ENCODE assay signal across 6 fruit fly cellular contexts in genomic region chr3R:31086394-31086793, dm6.
TF ChIP-seq lines count a peak whose summit lies in the region.

No protein-coding gene starts in this region.

- TF ChIP-seq CTCF in S2 (optimal IDR thresholded peaks at IDR 0.05; lab: Kevin White, UChicago) = peak; percentile 48 to 56
- TF ChIP-seq CTCF in whole organism, embryonic (GFP tag; optimal IDR thresholded peaks at IDR 0.05; lab: Kevin White, UChicago) = no peak

TF ChIP-seq in whole organism, adult, 20 proteins besides CTCF, POLR2A, EP300 and RAD21:
- TF ChIP-seq bab1 (GFP tag; optimal IDR thresholded peaks at IDR 0.05; lab: Kevin White, UChicago) (peak; percentile 33), CG1620 (GFP tag; optimal IDR thresholded peaks at IDR 0.05; lab: Kevin White, UChicago) (no peak)

TF ChIP-seq in whole organism, embryonic, 481 proteins besides CTCF, POLR2A, EP300 and RAD21 (continues in another document):
- TF ChIP-seq dm (GFP tag; optimal IDR thresholded peaks at IDR 0.05; lab: Kevin White, UChicago) (peak; percentile 18), Antp (GFP tag; optimal IDR thresholded peaks at IDR 0.05; lab: Kevin White, UChicago) (peak; percentile 17), NFAT (GFP tag; IDR thresholded peaks at IDR 0.05; lab: Robert Waterston, UW) (0 out of 2 replicates have a peak, but pooled peaks have one; percentile 5), CG3847 (GFP tag; IDR thresholded peaks at IDR 0.05; lab: Robert Waterston, UW) (no peak), CG7357 (GFP tag; IDR thresholded peaks at IDR 0.05; lab: Robert Waterston, UW) (no peak), CG8290 (GFP tag; optimal IDR thresholded peaks at IDR 0.05; lab: Kevin White, UChicago) (peak; percentile 57), CG8290 (tag; optimal IDR thresholded peaks at IDR 0.05; lab: Kevin White, UChicago) (peak; percentile 58 to 78), Tbp (GFP tag; optimal IDR thresholded peaks at IDR 0.05; lab: Kevin White, UChicago) (no peak), ken (GFP tag; IDR thresholded peaks at IDR 0.05; lab: Robert Waterston, UW) (peak; percentile 66; the same call in 1 of the 3 replicates), dan (GFP tag; IDR thresholded peaks at IDR 0.05; lab: Robert Waterston, UW) (no peak), lmd (GFP tag; IDR thresholded peaks at IDR 0.05; lab: Robert Waterston, UW) (no peak), Deaf1 (tag; optimal IDR thresholded peaks at IDR 0.05; lab: Kevin White, UChicago) (no peak), CG3163 (GFP tag; optimal IDR thresholded peaks at IDR 0.05; lab: Kevin White, UChicago) (peak; percentile 5), CG1603 (tag; optimal IDR thresholded peaks at IDR 0.05; lab: Kevin White, UChicago) (peak; percentile 50), p53 (GFP tag; optimal IDR thresholded peaks at IDR 0.05; lab: Kevin White, UChicago) (peak; percentile 15), CG31365 (tag; optimal IDR thresholded peaks at IDR 0.05; lab: Kevin White, UChicago) (peak; percentile 96), CG17612 (GFP tag; IDR thresholded peaks at IDR 0.05; lab: Robert Waterston, UW) (0 out of 2 replicates have a peak, but pooled peaks have one; percentile 9), cwo (GFP tag; optimal IDR thresholded peaks at IDR 0.05; lab: Kevin White, UChicago) (no peak), CG11504 (tag; optimal IDR thresholded peaks at IDR 0.05; lab: Kevin White, UChicago) (no peak), trh (GFP tag; optimal IDR thresholded peaks at IDR 0.05; lab: Kevin White, UChicago) (no peak), CG16813 (GFP tag; IDR thresholded peaks at IDR 0.05; lab: Robert Waterston, UW; ENCODE audit: partially characterized antibody) (0 out of 3 replicates have a peak, but pooled peaks have one; percentile 33)

TF ChIP-seq in whole organism, prepupa, 60 proteins besides CTCF, POLR2A, EP300 and RAD21:
- TF ChIP-seq Blimp-1 (GFP tag; optimal IDR thresholded peaks at IDR 0.05; lab: Kevin White, UChicago) (no peak), CG31627 (GFP tag; optimal IDR thresholded peaks at IDR 0.05; lab: Kevin White, UChicago) (peak; percentile 1), lz (GFP tag; optimal IDR thresholded peaks at IDR 0.05; lab: Kevin White, UChicago) (no peak), dac (GFP tag; optimal IDR thresholded peaks at IDR 0.05; lab: Kevin White, UChicago) (no peak), fkh (GFP tag; optimal IDR thresholded peaks at IDR 0.05; lab: Kevin White, UChicago) (peak; percentile 46), CG11294 (GFP tag; IDR thresholded peaks at IDR 0.05; lab: Robert Waterston, UW) (peak; percentile 8; the same call in 1 of the 2 replicates), acj6 (GFP tag; optimal IDR thresholded peaks at IDR 0.05; lab: Kevin White, UChicago) (no peak), CG8319 (GFP tag; optimal IDR thresholded peaks at IDR 0.05; lab: Kevin White, UChicago) (no peak), CG4318 (GFP tag; optimal IDR thresholded peaks at IDR 0.05; lab: Kevin White, UChicago) (no peak), CG6163 (GFP tag; IDR thresholded peaks at IDR 0.05; lab: Robert Waterston, UW) (0 out of 3 replicates have a peak, but pooled peaks have one; percentile 9), CG10631 (GFP tag; optimal IDR thresholded peaks at IDR 0.05; lab: Kevin White, UChicago) (no peak), CG16779 (tag; optimal IDR thresholded peaks at IDR 0.05; lab: Kevin White, UChicago) (no peak), Eip78C (GFP tag; lab: Kevin White, UChicago) (peak; percentile 19), spab (GFP tag; optimal IDR thresholded peaks at IDR 0.05; lab: Kevin White, UChicago) (no peak), topi (GFP tag; optimal IDR thresholded peaks at IDR 0.05; lab: Kevin White, UChicago) (no peak), CG3032 (tag; optimal IDR thresholded peaks at IDR 0.05; lab: Kevin White, UChicago) (no peak), eg (GFP tag; IDR thresholded peaks at IDR 0.05; lab: Robert Waterston, UW) (peak; percentile 15; the same call in 1 of the 3 replicates), CG3919 (GFP tag; optimal IDR thresholded peaks at IDR 0.05; lab: Kevin White, UChicago) (no peak), Sox14 (GFP tag; optimal IDR thresholded peaks at IDR 0.05; lab: Kevin White, UChicago) (no peak), CG32006 (GFP tag; optimal IDR thresholded peaks at IDR 0.05; lab: Kevin White, UChicago) (peak; percentile 9), Gug (GFP tag; IDR thresholded peaks at IDR 0.05; lab: Robert Waterston, UW) (no peak)

TF ChIP-seq in whole organism, pupa, 21 proteins besides CTCF, POLR2A, EP300 and RAD21:
- TF ChIP-seq CG4496 (GFP tag; IDR thresholded peaks at IDR 0.05; lab: Robert Waterston, UW) (0 out of 3 replicates have a peak, but pooled peaks have one; percentile 23), CG13204 (GFP tag; optimal IDR thresholded peaks at IDR 0.05; lab: Kevin White, UChicago) (no peak)

TF ChIP-seq in whole organism, wandering third instar larva, 38 proteins besides CTCF, POLR2A, EP300 and RAD21:
- TF ChIP-seq Hr78 (GFP tag; optimal IDR thresholded peaks at IDR 0.05; lab: Kevin White, UChicago) (no peak), Myc (optimal IDR thresholded peaks at IDR 0.05; lab: Kevin White, UChicago) (peak; percentile 79), dl (GFP tag; optimal IDR thresholded peaks at IDR 0.05; lab: Kevin White, UChicago; ENCODE audit: insufficient read depth in 1 of 2, partially characterized antibody in 2 of 2) (no peak), br (GFP tag; optimal IDR thresholded peaks at IDR 0.05; lab: Kevin White, UChicago) (no peak), CG9705 (GFP tag; optimal IDR thresholded peaks at IDR 0.05; lab: Kevin White, UChicago) (no peak), Dfd (GFP tag; optimal IDR thresholded peaks at IDR 0.05; lab: Kevin White, UChicago) (no peak), CrebA (GFP tag; optimal IDR thresholded peaks at IDR 0.05; lab: Kevin White, UChicago; ENCODE audit: borderline replicate concordance) (no peak), lola (GFP tag; optimal IDR thresholded peaks at IDR 0.05; lab: Kevin White, UChicago) (no peak), tai (GFP tag; optimal IDR thresholded peaks at IDR 0.05; lab: Kevin White, UChicago) (no peak), CG32264 (GFP tag; optimal IDR thresholded peaks at IDR 0.05; lab: Kevin White, UChicago) (no peak), ey (GFP tag; optimal IDR thresholded peaks at IDR 0.05; lab: Kevin White, UChicago) (no peak), HLH106 (tag; optimal IDR thresholded peaks at IDR 0.05; lab: Kevin White, UChicago) (no peak), rgr (GFP tag; optimal IDR thresholded peaks at IDR 0.05; lab: Kevin White, UChicago) (no peak), N (GFP tag; optimal IDR thresholded peaks at IDR 0.05; lab: Kevin White, UChicago) (peak; percentile 74), h (GFP tag; optimal IDR thresholded peaks at IDR 0.05; lab: Kevin White, UChicago) (no peak), foxo (GFP tag; optimal IDR thresholded peaks at IDR 0.05; lab: Kevin White, UChicago) (no peak), GATAd (GFP tag; optimal IDR thresholded peaks at IDR 0.05; lab: Kevin White, UChicago) (no peak), brk (GFP tag; optimal IDR thresholded peaks at IDR 0.05; lab: Kevin White, UChicago) (no peak), pan (optimal IDR thresholded peaks at IDR 0.05; lab: Kevin White, UChicago) (no peak), dsf (GFP tag; optimal IDR thresholded peaks at IDR 0.05; lab: Kevin White, UChicago; ENCODE audit: borderline replicate concordance) (no peak), woc (GFP tag; optimal IDR thresholded peaks at IDR 0.05; lab: Kevin White, UChicago) (no peak), sage (GFP tag; optimal IDR thresholded peaks at IDR 0.05; lab: Kevin White, UChicago) (no peak), Jra (GFP tag; optimal IDR thresholded peaks at IDR 0.05; lab: Kevin White, UChicago) (no peak), psq (GFP tag; optimal IDR thresholded peaks at IDR 0.05; lab: Kevin White, UChicago) (no peak), dmrt93B (GFP tag; optimal IDR thresholded peaks at IDR 0.05; lab: Kevin White, UChicago) (no peak), OdsH (GFP tag; optimal IDR thresholded peaks at IDR 0.05; lab: Kevin White, UChicago) (no peak), Hr83 (GFP tag; optimal IDR thresholded peaks at IDR 0.05; lab: Kevin White, UChicago; ENCODE audit: poor library complexity, severe bottlenecking) (no peak), Sp1 (GFP tag; optimal IDR thresholded peaks at IDR 0.05; lab: Kevin White, UChicago) (no peak), jim (GFP tag; optimal IDR thresholded peaks at IDR 0.05; lab: Kevin White, UChicago) (no peak), Abd-B (GFP tag; optimal IDR thresholded peaks at IDR 0.05; lab: Kevin White, UChicago) (peak; percentile 21), Vsx2 (GFP tag; optimal IDR thresholded peaks at IDR 0.05; lab: Kevin White, UChicago; ENCODE audit: partially characterized antibody) (peak; percentile 67), Mio (GFP tag; optimal IDR thresholded peaks at IDR 0.05; lab: Kevin White, UChicago) (no peak), Rel (GFP tag; optimal IDR thresholded peaks at IDR 0.05; lab: Kevin White, UChicago) (no peak), Rel (tag; optimal IDR thresholded peaks at IDR 0.05; lab: Kevin White, UChicago) (no peak), usp (GFP tag; optimal IDR thresholded peaks at IDR 0.05; lab: Kevin White, UChicago) (no peak), sv (GFP tag; optimal IDR thresholded peaks at IDR 0.05; lab: Kevin White, UChicago) (no peak), fru (GFP tag; optimal IDR thresholded peaks at IDR 0.05; lab: Kevin White, UChicago) (no peak), Hnf4 (GFP tag; optimal IDR thresholded peaks at IDR 0.05; lab: Kevin White, UChicago) (no peak), Dif (GFP tag; optimal IDR thresholded peaks at IDR 0.05; lab: Kevin White, UChicago; ENCODE audit: partially characterized antibody) (peak; percentile 69)
TF ChIP-seq in whole organism, wandering third instar larva: peak in this region for 5.
